Fruit fly (Drosophila melanogaster) S2 (cell line): ENCODE measurements around the gene CG17129.

ENCODE experiments used
- CG8478 ChIP-seq: fragments of >200 bp; optimal IDR thresholded peaks from 2 replicates; lab custom pipeline; 2018
- CTCF ChIP-seq, 2 experiments: fragments of >200 bp; optimal IDR thresholded peaks; 2 replicates each; lab custom pipeline; 2018

dm6 chr3L:648155-649024 is 31.7 kb downstream of the CG17129 start, which contains the start of gene Gale:
- TF ChIP-seq CG8478 (lab: Kevin White, UChicago) (no peak), CTCF (optimal IDR thresholded peaks at IDR 0.05; lab: Kevin White, UChicago) (peak; percentile 58 to 59)
